Fruit fly (Drosophila melanogaster): ENCODE data around the gene Prosalpha2.

Prosalpha2 gene

DNA sequence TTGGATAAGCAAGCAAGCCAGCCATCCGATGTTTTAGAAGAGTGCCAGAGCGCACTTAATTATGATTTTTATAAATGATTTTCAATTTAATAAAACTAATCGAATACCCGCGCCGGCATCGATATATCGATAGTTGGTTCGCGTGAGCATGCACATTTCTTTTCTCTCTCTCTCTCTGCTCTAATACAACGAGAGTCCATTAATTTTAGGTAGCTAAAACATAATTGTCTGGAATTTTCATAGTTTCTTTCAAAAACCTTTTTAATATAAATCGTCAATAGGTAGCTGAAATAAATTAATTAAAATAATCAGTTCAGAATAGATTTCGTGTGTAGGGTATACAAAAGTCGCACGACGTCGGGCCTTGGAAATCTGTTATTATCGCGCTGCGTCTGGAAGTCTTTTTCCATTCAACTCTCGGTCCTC, 17.8 kb downstream of the Prosalpha2 start, which contains the start of gene CG18549 (continued):
- peak; percentile 100 for TF ChIP-seq dmrt11E (tag; optimal IDR thresholded peaks at IDR 0.05)
- TF ChIP-seq Lim3 (GFP tag; IDR thresholded peaks at IDR 0.05), result peak; percentile 99
- peak; percentile 100 for TF ChIP-seq sens (GFP tag)
- TF ChIP-seq Hand (GFP tag; optimal IDR thresholded peaks at IDR 0.05), result peak; percentile 99
- peak; percentile 100 for TF ChIP-seq CG10959 (GFP tag; IDR thresholded peaks at IDR 0.05)
- peak; percentile 100 for TF ChIP-seq CG2199 (GFP tag; IDR thresholded peaks at IDR 0.05)
- peak; percentile 100 for TF ChIP-seq ems (GFP tag; optimal IDR thresholded peaks at IDR 0.05)
- peak; percentile 84 for TF ChIP-seq zen2 (GFP tag; IDR thresholded peaks at IDR 0.05; ENCODE audit: partially characterized antibody)
- peak; percentile 98 for TF ChIP-seq pb (GFP tag; optimal IDR thresholded peaks at IDR 0.05)
- peak; percentile 92 for TF ChIP-seq CG3163 (GFP tag; optimal IDR thresholded peaks at IDR 0.05)
- peak; percentile 99 for TF ChIP-seq CG4820 (GFP tag; optimal IDR thresholded peaks at IDR 0.05)
- TF ChIP-seq trem (tag; optimal IDR thresholded peaks at IDR 0.05), result peak; percentile 98
- TF ChIP-seq Spps (tag; optimal IDR thresholded peaks at IDR 0.05), result peak; percentile 100
- TF ChIP-seq Max (GFP tag; optimal IDR thresholded peaks at IDR 0.05), result peak; percentile 100
- peak; percentile 98 for TF ChIP-seq CG31224 (GFP tag; IDR thresholded peaks at IDR 0.05)
- TF ChIP-seq grau (tag; optimal IDR thresholded peaks at IDR 0.05), result peak; percentile 99
- peak; percentile 100 for TF ChIP-seq croc (GFP tag; conservative IDR thresholded peaks at IDR 0.05)
- TF ChIP-seq nerfin-1 (tag; optimal IDR thresholded peaks at IDR 0.05), result peak; percentile 100
- TF ChIP-seq Tbp (GFP tag; optimal IDR thresholded peaks at IDR 0.05), result peak; percentile 35
- TF ChIP-seq Bteb2 (GFP tag; optimal IDR thresholded peaks at IDR 0.05), result peak; percentile 99
- peak; percentile 100 for TF ChIP-seq Xbp1 (GFP tag; optimal IDR thresholded peaks at IDR 0.05)
- peak; percentile 94 for TF ChIP-seq CG6654 (GFP tag; optimal IDR thresholded peaks at IDR 0.05)
- no peak for TF ChIP-seq Sin3A (optimal IDR thresholded peaks at IDR 0.05)
- TF ChIP-seq oc (tag; optimal IDR thresholded peaks at IDR 0.05), result peak; percentile 100
- peak; percentile 97 for TF ChIP-seq her (GFP tag; optimal IDR thresholded peaks at IDR 0.05)
- peak; percentile 100 for TF ChIP-seq Fer3 (tag; optimal IDR thresholded peaks at IDR 0.05)
- TF ChIP-seq jigr1 (GFP tag; IDR thresholded peaks at IDR 0.05), result peak; percentile 99
- peak; percentile 88 for TF ChIP-seq bigmax (GFP tag; optimal IDR thresholded peaks at IDR 0.05)
- TF ChIP-seq Antp (GFP tag; optimal IDR thresholded peaks at IDR 0.05), result peak; percentile 99
- peak; percentile 99 to 100 for TF ChIP-seq Hr51 (GFP tag; optimal IDR thresholded peaks at IDR 0.05)
- TF ChIP-seq salm (tag; optimal IDR thresholded peaks at IDR 0.05), result peak; percentile 100
- TF ChIP-seq cwo (GFP tag; optimal IDR thresholded peaks at IDR 0.05), result peak; percentile 99
- peak; percentile 98 for TF ChIP-seq Taf1 (GFP tag; IDR thresholded peaks at IDR 0.05)
- peak; percentile 98 for TF ChIP-seq ham (GFP tag; IDR thresholded peaks at IDR 0.05)
- peak; percentile 100 for TF ChIP-seq CrebB (tag; optimal IDR thresholded peaks at IDR 0.05)
- TF ChIP-seq CG7357 (GFP tag; IDR thresholded peaks at IDR 0.05), result peak; percentile 99
- peak; percentile 100 for TF ChIP-seq Ets65A (GFP tag)
- TF ChIP-seq CG3847 (GFP tag; IDR thresholded peaks at IDR 0.05), result peak; percentile 100
- TF ChIP-seq H15 (GFP tag; IDR thresholded peaks at IDR 0.05), result peak; percentile 100
- no peak for TF ChIP-seq prd (optimal IDR thresholded peaks at IDR 0.05)
- peak; percentile 100 for TF ChIP-seq prd (GFP tag; IDR thresholded peaks at IDR 0.05)
- TF ChIP-seq CkIIα-i1 (GFP tag; IDR thresholded peaks at IDR 0.05), result peak; percentile 98
- TF ChIP-seq sug (tag; optimal IDR thresholded peaks at IDR 0.05), result peak; percentile 99
- TF ChIP-seq CG12155 (GFP tag; optimal IDR thresholded peaks at IDR 0.05), result peak; percentile 99
- peak; percentile 98 for TF ChIP-seq CG10274 (GFP tag; optimal IDR thresholded peaks at IDR 0.05)
- TF ChIP-seq nom (GFP tag; optimal IDR thresholded peaks at IDR 0.05), result peak; percentile 100
- peak; percentile 85 for TF ChIP-seq CG7928 (GFP tag; optimal IDR thresholded peaks at IDR 0.05)
- TF ChIP-seq slp2 (GFP tag; optimal IDR thresholded peaks at IDR 0.05), result peak; percentile 99
- TF ChIP-seq CG17829 (tag; optimal IDR thresholded peaks at IDR 0.05), result peak; percentile 100
- TF ChIP-seq Atf-2 (GFP tag; optimal IDR thresholded peaks at IDR 0.05), result peak; percentile 99
- peak; percentile 99 for TF ChIP-seq CG3407 (GFP tag; optimal IDR thresholded peaks at IDR 0.05)
- peak; percentile 100 for TF ChIP-seq HHEX (GFP tag; optimal IDR thresholded peaks at IDR 0.05)

All from whole organism, embryonic.